Worm (Caenorhabditis elegans): ENCODE results near the gene F57F4.2.

F57F4.2 gene

ce11 chrV:6358709-6359108, 30.8 kb downstream of the F57F4.2 start:
- no peak for TF ChIP-seq him-1 (tag; optimal IDR thresholded peaks at IDR 0.05)
- TF ChIP-seq dao-5 (tag; optimal IDR thresholded peaks at IDR 0.05): no peak
- TF ChIP-seq W03F9.2 (tag; optimal IDR thresholded peaks at IDR 0.05): no peak

ce11 chrV:6357236-6357635, 32.3 kb downstream of the F57F4.2 start:
- TF ChIP-seq him-1 (tag; optimal IDR thresholded peaks at IDR 0.05) (no peak), W03F9.2 (tag; optimal IDR thresholded peaks at IDR 0.05) (no peak), dao-5 (tag; optimal IDR thresholded peaks at IDR 0.05) (no peak)

ce11 chrV:6355975-6356441, 33.5 kb downstream of the F57F4.2 start, which contains the start of gene bcl-11:
bcl-11 (plus strand) TSS chrV:6356025.
- TF ChIP-seq dao-5 (tag; optimal IDR thresholded peaks at IDR 0.05): no peak
- no peak for TF ChIP-seq him-1 (tag; optimal IDR thresholded peaks at IDR 0.05)
- TF ChIP-seq W03F9.2 (tag; optimal IDR thresholded peaks at IDR 0.05): no peak

- TF ChIP-seq W03F9.2 (tag; optimal IDR thresholded peaks at IDR 0.05): no peak
- TF ChIP-seq him-1 (tag; optimal IDR thresholded peaks at IDR 0.05): no peak
- no peak for TF ChIP-seq dao-5 (tag; optimal IDR thresholded peaks at IDR 0.05)
Measured at ce11 chrV:6355412-6355811, 34.1 kb downstream of the F57F4.2 start.

- TF ChIP-seq him-1 (tag; optimal IDR thresholded peaks at IDR 0.05) (no peak), dao-5 (tag; optimal IDR thresholded peaks at IDR 0.05) (no peak), W03F9.2 (tag; optimal IDR thresholded peaks at IDR 0.05) (no peak)
Measured at ce11 chrV:6354786-6355185, 34.7 kb downstream of the F57F4.2 start.

ce11 chrV:6354202-6354601, 35.3 kb downstream of the F57F4.2 start:
- no peak for TF ChIP-seq him-1 (tag; optimal IDR thresholded peaks at IDR 0.05)
- TF ChIP-seq W03F9.2 (tag; optimal IDR thresholded peaks at IDR 0.05): no peak
- no peak for TF ChIP-seq dao-5 (tag; optimal IDR thresholded peaks at IDR 0.05)

ce11 chrV:6353182-6353780, 36.3 kb downstream of the F57F4.2 start:
- TF ChIP-seq dao-5 (tag; optimal IDR thresholded peaks at IDR 0.05) (no peak), W03F9.2 (tag; optimal IDR thresholded peaks at IDR 0.05) (no peak), him-1 (tag; optimal IDR thresholded peaks at IDR 0.05) (no peak)

- TF ChIP-seq W03F9.2 (tag; optimal IDR thresholded peaks at IDR 0.05): no peak
- TF ChIP-seq him-1 (tag; optimal IDR thresholded peaks at IDR 0.05): no peak
- TF ChIP-seq dao-5 (tag; optimal IDR thresholded peaks at IDR 0.05): no peak
Measured at ce11 chrV:6352350-6352749, 37.2 kb downstream of the F57F4.2 start.

- TF ChIP-seq W03F9.2 (tag; optimal IDR thresholded peaks at IDR 0.05) (no peak), dao-5 (tag; optimal IDR thresholded peaks at IDR 0.05) (no peak), him-1 (tag; optimal IDR thresholded peaks at IDR 0.05) (no peak)
Measured at ce11 chrV:6351122-6351521, 38.4 kb downstream of the F57F4.2 start.

ce11 chrV:6350109-6350508, 39.4 kb downstream of the F57F4.2 start:
- TF ChIP-seq him-1 (tag; optimal IDR thresholded peaks at IDR 0.05) (peak; percentile 64), W03F9.2 (tag; optimal IDR thresholded peaks at IDR 0.05) (no peak)

- TF ChIP-seq him-1 (tag; optimal IDR thresholded peaks at IDR 0.05): no peak
- no peak for TF ChIP-seq W03F9.2 (tag; optimal IDR thresholded peaks at IDR 0.05)
- no peak for TF ChIP-seq dao-5 (tag; optimal IDR thresholded peaks at IDR 0.05)
Measured at ce11 chrV:6349597-6349996, 39.9 kb downstream of the F57F4.2 start.

- TF ChIP-seq dao-5 (tag; optimal IDR thresholded peaks at IDR 0.05) (no peak), W03F9.2 (tag; optimal IDR thresholded peaks at IDR 0.05) (no peak), him-1 (tag; optimal IDR thresholded peaks at IDR 0.05) (no peak)
Measured at ce11 chrV:6348133-6348532, 41.4 kb downstream of the F57F4.2 start.

ce11 chrV:6346906-6347305, 42.6 kb downstream of the F57F4.2 start:
- TF ChIP-seq dao-5 (tag; optimal IDR thresholded peaks at IDR 0.05): no peak
- no peak for TF ChIP-seq W03F9.2 (tag; optimal IDR thresholded peaks at IDR 0.05)
- no peak for TF ChIP-seq him-1 (tag; optimal IDR thresholded peaks at IDR 0.05)

- TF ChIP-seq him-1 (tag; optimal IDR thresholded peaks at IDR 0.05) (no peak), dao-5 (tag; optimal IDR thresholded peaks at IDR 0.05) (no peak), W03F9.2 (tag; optimal IDR thresholded peaks at IDR 0.05) (no peak)
Measured at ce11 chrV:6346043-6346618, 43.4 kb downstream of the F57F4.2 start.
